Fruit fly (Drosophila melanogaster) whole organism, embryonic: ENCODE data around the gene CG14142.
A peak's percentile ranks its signal among the peaks of the same experiment; 100 is the strongest.

ENCODE experiments used
- Ada2b ChIP-seq: fragments of 200-800 bp; sonication (Bioruptor generic); IDR thresholded peaks from 2 replicates; pipeline ENCODE4 v1.3.6; 2022; ENCODE audit warnings: missing biosample characterization, missing genetic modification characterization
- Awh ChIP-seq: fragments of 200-800 bp; sonication (Bioruptor generic); IDR thresholded peaks from 2 replicates; pipeline ENCODE4, ENCODE4 v1.3.6; 2022; ENCODE audit warnings: missing biosample characterization, missing genetic modification characterization
- Blimp-1 ChIP-seq: fragments of 200-800 bp; sonication (Bioruptor generic); optimal IDR thresholded peaks from 3 replicates; lab custom pipeline; 2018; ENCODE audit warnings: missing biosample characterization, missing genetic modification characterization, mild to moderate bottlenecking, moderate library complexity, missing genetic modification reagents
- CG11247 ChIP-seq: fragments of 200-800 bp; sonication (Bioruptor generic); IDR thresholded peaks from 2 replicates; pipeline ENCODE4 v1.3.6; 2022; ENCODE audit warnings: missing biosample characterization, missing genetic modification characterization
- CG12155 ChIP-seq: fragments of 200-800 bp; sonication (Bioruptor generic); optimal IDR thresholded peaks from 3 replicates; lab custom pipeline; 2016; ENCODE audit warnings: missing biosample characterization, missing genetic modification characterization
- CG16813 ChIP-seq: fragments of 200-800 bp; sonication (Bioruptor generic); IDR thresholded peaks from 3 replicates; pipeline ENCODE4 v1.3.6; 2022; ENCODE audit warnings: missing biosample characterization, missing genetic modification characterization; ENCODE audit not compliant: partially characterized antibody
- CG18262 ChIP-seq: fragments of 200-800 bp; optimal IDR thresholded peaks from 3 replicates; lab custom pipeline; 2019; ENCODE audit warnings: missing biosample characterization, mild to moderate bottlenecking, missing genetic modification characterization, moderate library complexity
- CG2875 ChIP-seq: fragments of 200-800 bp; sonication (Bioruptor generic); optimal IDR thresholded peaks from 2 replicates; lab custom pipeline; 2017; ENCODE audit warnings: missing biosample characterization, mild to moderate bottlenecking, missing genetic modification characterization, missing genetic modification reagents
- CG2889 ChIP-seq: fragments of 200-800 bp; sonication (Bioruptor generic); IDR thresholded peaks from 3 replicates; pipeline ENCODE4 v1.3.6; 2022; ENCODE audit warnings: missing biosample characterization, missing genetic modification characterization
- CG32767 ChIP-seq: fragments of 200-800 bp; sonication (Bioruptor generic); IDR thresholded peaks from 2 replicates; pipeline ENCODE4 v1.3.6; 2022; ENCODE audit warnings: missing biosample characterization, missing genetic modification characterization
- CG33557 ChIP-seq: fragments of 200-800 bp; sonication (Bioruptor generic); optimal IDR thresholded peaks from 2 replicates; lab custom pipeline; 2019; ENCODE audit warnings: missing biosample characterization, mild to moderate bottlenecking, missing genetic modification characterization, moderate library complexity
- CG3838 ChIP-seq: fragments of 200-800 bp; sonication (Bioruptor generic); optimal IDR thresholded peaks from 3 replicates; lab custom pipeline; 2016; ENCODE audit warnings: missing biosample characterization, missing genetic modification characterization
- CG4328 ChIP-seq: fragments of 200-800 bp; sonication (Bioruptor generic); optimal IDR thresholded peaks from 3 replicates; lab custom pipeline; 2017; ENCODE audit warnings: missing biosample characterization, missing genetic modification reagents, missing genetic modification characterization
- CG4730 ChIP-seq: fragments of 200-800 bp; sonication (Bioruptor generic); IDR thresholded peaks from 2 replicates; pipeline ENCODE4 v1.3.6; 2022; ENCODE audit warnings: missing biosample characterization, missing genetic modification characterization
- CG5953 ChIP-seq: fragments of 200-800 bp; sonication (Bioruptor generic); IDR thresholded peaks from 2 replicates; pipeline ENCODE4 v1.3.6; 2022; ENCODE audit warnings: missing biosample characterization, missing genetic modification characterization
- CG6791 ChIP-seq: fragments of 200-800 bp; sonication (Bioruptor generic); IDR thresholded peaks from 3 replicates; pipeline ENCODE4 v1.3.6; 2022; ENCODE audit warnings: missing biosample characterization, missing genetic modification characterization; ENCODE audit not compliant: partially characterized antibody
- CG7786 ChIP-seq: fragments of 200-800 bp; sonication (Bioruptor generic); optimal IDR thresholded peaks from 2 replicates; lab custom pipeline; 2016; ENCODE audit warnings: missing biosample characterization, missing genetic modification characterization
- CG7987 ChIP-seq: fragments of 200-800 bp; sonication (Bioruptor generic); optimal IDR thresholded peaks from 2 replicates; lab custom pipeline; 2018; ENCODE audit warnings: missing biosample characterization, mild to moderate bottlenecking, missing genetic modification characterization, moderate library complexity
- CG8281 ChIP-seq: fragments of 200-800 bp; sonication (Bioruptor generic); optimal IDR thresholded peaks from 2 replicates; lab custom pipeline; 2018; ENCODE audit warnings: missing biosample characterization, mild to moderate bottlenecking, missing genetic modification characterization, moderate library complexity
- CG8478 ChIP-seq: fragments of >200 bp; optimal IDR thresholded peaks from 2 replicates; lab custom pipeline; 2018
- CG8924 ChIP-seq: fragments of 200-800 bp; optimal IDR thresholded peaks from 3 replicates; lab custom pipeline; 2019; ENCODE audit warnings: missing biosample characterization, mild to moderate bottlenecking, missing genetic modification characterization, moderate library complexity
- CG9797 ChIP-seq: fragments of 200-800 bp; sonication (Bioruptor generic); optimal IDR thresholded peaks from 3 replicates; lab custom pipeline; 2018; ENCODE audit warnings: missing biosample characterization, mild to moderate bottlenecking, missing genetic modification characterization
- CrebB ChIP-seq: fragments of 200-800 bp; sonication (Bioruptor generic); optimal IDR thresholded peaks from 3 replicates; lab custom pipeline; 2018; ENCODE audit warnings: missing biosample characterization, mild to moderate bottlenecking, missing genetic modification characterization
- Dek ChIP-seq: fragments of 200-800 bp; sonication (Bioruptor generic); optimal IDR thresholded peaks from 3 replicates; lab custom pipeline; 2019; ENCODE audit warnings: missing biosample characterization, mild to moderate bottlenecking, missing genetic modification characterization, moderate library complexity
- Doc3 ChIP-seq: fragments of 200-800 bp; sonication (Bioruptor generic); IDR thresholded peaks from 3 replicates; pipeline ENCODE4 v1.3.6; 2022; ENCODE audit warnings: missing biosample characterization, missing genetic modification characterization; ENCODE audit not compliant: partially characterized antibody
- Drgx ChIP-seq: fragments of 200-800 bp; sonication (Bioruptor generic); IDR thresholded peaks from 2 replicates; pipeline ENCODE4 v1.3.6; 2022; ENCODE audit warnings: missing biosample characterization, missing genetic modification characterization
- Elba2 ChIP-seq: fragments of 200-800 bp; sonication (Bioruptor generic); optimal IDR thresholded peaks from 3 replicates; lab custom pipeline; 2016; ENCODE audit warnings: missing biosample characterization, missing genetic modification characterization
- Fer1 ChIP-seq: fragments of 200-800 bp; sonication (Bioruptor generic); optimal IDR thresholded peaks from 2 replicates; lab custom pipeline; 2017; ENCODE audit warnings: missing biosample characterization, mild to moderate bottlenecking, missing genetic modification characterization
- Fer3 ChIP-seq: fragments of 200-800 bp; sonication (Bioruptor generic); optimal IDR thresholded peaks from 2 replicates; lab custom pipeline; 2018; ENCODE audit warnings: missing biosample characterization, mild to moderate bottlenecking, missing genetic modification characterization, moderate library complexity
- H2.0 ChIP-seq: fragments of 200-800 bp; sonication (Bioruptor generic); IDR thresholded peaks from 2 replicates; pipeline ENCODE4 v1.3.6; 2022; ENCODE audit warnings: missing biosample characterization, missing genetic modification characterization
- HLH3B ChIP-seq: fragments of 200-800 bp; sonication (Bioruptor generic); IDR thresholded peaks from 2 replicates; pipeline ENCODE4 v1.3.6; 2022; ENCODE audit warnings: missing biosample characterization, missing genetic modification characterization
- Hey ChIP-seq: fragments of 200-800 bp; sonication (Bioruptor generic); optimal IDR thresholded peaks from 3 replicates; lab custom pipeline; 2018; ENCODE audit warnings: missing biosample characterization, mild to moderate bottlenecking, missing genetic modification characterization
- Sox100B ChIP-seq: fragments of 200-800 bp; sonication (Bioruptor generic); optimal IDR thresholded peaks from 3 replicates; lab custom pipeline; 2018; ENCODE audit warnings: missing biosample characterization, mild to moderate bottlenecking, missing genetic modification characterization
- Vsx1 ChIP-seq: fragments of 200-800 bp; sonication (Bioruptor generic); optimal IDR thresholded peaks from 2 replicates; lab custom pipeline; 2017; ENCODE audit warnings: missing biosample characterization, mild to moderate bottlenecking, missing genetic modification characterization, missing genetic modification reagents
- ash1 ChIP-seq: fragments of 200-800 bp; sonication (Bioruptor generic); optimal IDR thresholded peaks from 2 replicates; lab custom pipeline; 2018; ENCODE audit warnings: missing biosample characterization, mild to moderate bottlenecking, missing genetic modification characterization
- cas ChIP-seq: fragments of 200-800 bp; sonication (Bioruptor generic); IDR thresholded peaks from 2 replicates; pipeline ENCODE4 v1.3.6; 2022; ENCODE audit warnings: missing biosample characterization, missing genetic modification characterization
- dan ChIP-seq: fragments of 200-800 bp; sonication (Bioruptor generic); IDR thresholded peaks from 2 replicates; pipeline ENCODE4 v1.3.6; 2022; ENCODE audit warnings: missing biosample characterization, missing genetic modification characterization
- en ChIP-seq: fragments of 200-800 bp; sonication (Bioruptor generic); optimal IDR thresholded peaks from 2 replicates; lab custom pipeline; 2016; ENCODE audit warnings: missing biosample characterization, missing genetic modification characterization
- esg ChIP-seq: fragments of 200-800 bp; sonication (Bioruptor generic); conservative IDR thresholded peaks from 2 replicates; pipeline ENCODE4 v1.3.6; 2022; ENCODE audit warnings: missing biosample characterization, missing genetic modification characterization
- ewg ChIP-seq: fragments of 200-800 bp; sonication (Bioruptor generic); optimal IDR thresholded peaks from 3 replicates; lab custom pipeline; 2017; ENCODE audit warnings: mild to moderate bottlenecking, missing biosample characterization, missing genetic modification reagents, missing genetic modification characterization
- fd102C ChIP-seq: fragments of 200-800 bp; sonication (Bioruptor generic); optimal IDR thresholded peaks from 2 replicates; lab custom pipeline; 2018; ENCODE audit warnings: missing biosample characterization, mild to moderate bottlenecking, missing genetic modification characterization, moderate library complexity
- gfzf ChIP-seq: fragments of 200-800 bp; sonication (Bioruptor generic); optimal IDR thresholded peaks from 2 replicates; lab custom pipeline; 2016; ENCODE audit warnings: missing biosample characterization, mild to moderate bottlenecking, missing genetic modification characterization, moderate library complexity
- gro ChIP-seq: fragments of 200-800 bp; sonication (Bioruptor generic); optimal IDR thresholded peaks from 2 replicates; lab custom pipeline; 2016; ENCODE audit warnings: missing biosample characterization, missing genetic modification characterization
- her ChIP-seq: fragments of 200-800 bp; sonication (Bioruptor generic); optimal IDR thresholded peaks from 2 replicates; lab custom pipeline; 2016; ENCODE audit warnings: missing biosample characterization, missing genetic modification characterization
- lab ChIP-seq: fragments of 200-800 bp; sonication (Bioruptor generic); optimal IDR thresholded peaks from 3 replicates; lab custom pipeline; 2017; ENCODE audit warnings: missing biosample characterization, missing genetic modification characterization, mild to moderate bottlenecking, moderate library complexity, missing genetic modification reagents
- seq ChIP-seq: fragments of 200-800 bp; sonication (Bioruptor generic); IDR thresholded peaks from 2 replicates; pipeline ENCODE4 v1.3.6; 2022; ENCODE audit warnings: missing biosample characterization, missing genetic modification characterization
- wdn ChIP-seq: fragments of 200-800 bp; sonication (Bioruptor generic); IDR thresholded peaks from 2 replicates; pipeline ENCODE4 v1.3.6; 2022; ENCODE audit warnings: missing biosample characterization, missing genetic modification characterization
- zen ChIP-seq: fragments of 200-800 bp; sonication (Bioruptor generic); optimal IDR thresholded peaks from 3 replicates; lab custom pipeline; 2018; ENCODE audit warnings: missing biosample characterization, mild to moderate bottlenecking, missing genetic modification characterization, moderate library complexity
- zfh2 ChIP-seq: fragments of 200-800 bp; sonication (Bioruptor generic); optimal IDR thresholded peaks from 2 replicates; lab custom pipeline; 2016; ENCODE audit warnings: missing biosample characterization, missing genetic modification characterization

The CG14142 gene

dm6 chr3L:11215244-11216121, 42.2 kb downstream of the CG14142 start (continued):
- peak; percentile 91 for TF ChIP-seq zfh2 (GFP tag; lab: Kevin White, UChicago)
- peak; percentile 88 for TF ChIP-seq CG8924 (tag; lab: Kevin White, UChicago)
- peak; percentile 90 for TF ChIP-seq CG7786 (GFP tag; lab: Kevin White, UChicago)
- peak; percentile 84 for TF ChIP-seq CrebB (tag; lab: Kevin White, UChicago)
- TF ChIP-seq gro: peak; percentile 94
- no peak for TF ChIP-seq Doc3 (GFP tag; lab: Robert Waterston, UW)
- TF ChIP-seq Sox100B: peak; percentile 63
- no peak for TF ChIP-seq CG16813 (GFP tag; lab: Robert Waterston, UW)
- TF ChIP-seq fd102C: no peak
- TF ChIP-seq CG6791 (GFP tag; lab: Robert Waterston, UW): no peak
- TF ChIP-seq Dek (tag; lab: Kevin White, UChicago): peak; percentile 82
- peak; percentile 75 for TF ChIP-seq CG7987 (GFP tag; lab: Kevin White, UChicago)
- peak; percentile 17 for TF ChIP-seq Hey
- TF ChIP-seq CG12155: peak; percentile 83
- peak; percentile 84 for TF ChIP-seq CG18262
- peak; percentile 89 for TF ChIP-seq CG4730
- TF ChIP-seq seq (GFP tag; lab: Robert Waterston, UW): peak; percentile 91
- peak; percentile 66 for TF ChIP-seq ewg (GFP tag; lab: Kevin White, UChicago)
- peak; percentile 90 for TF ChIP-seq Fer3 (tag; lab: Kevin White, UChicago)
- peak; percentile 93 for TF ChIP-seq Awh (GFP tag; lab: Robert Waterston, UW)
- peak; percentile 95 for TF ChIP-seq Ada2b (GFP tag; lab: Robert Waterston, UW)
- peak; percentile 68; the same call in 2 of the 3 replicates for TF ChIP-seq CG2889 (GFP tag; lab: Robert Waterston, UW)
- TF ChIP-seq CG5953 (GFP tag; lab: Robert Waterston, UW): peak; percentile 90
- TF ChIP-seq CG4328 (GFP tag; lab: Kevin White, UChicago): peak; percentile 42
- no peak; the same call in 1 of the 2 replicates for TF ChIP-seq dan (GFP tag; lab: Robert Waterston, UW)
- no peak for TF ChIP-seq CG8281 (tag; lab: Kevin White, UChicago)
- no peak for TF ChIP-seq CG8478 (lab: Kevin White, UChicago)
- TF ChIP-seq CG33557 (GFP tag; lab: Kevin White, UChicago): peak; percentile 30
- TF ChIP-seq CG11247 (GFP tag; lab: Robert Waterston, UW): peak; percentile 93
- TF ChIP-seq zen (tag; lab: Kevin White, UChicago): peak; percentile 62
- TF ChIP-seq en (GFP tag; lab: Kevin White, UChicago): peak; percentile 82
- peak; percentile 93 for TF ChIP-seq HLH3B (GFP tag; lab: Robert Waterston, UW)
- TF ChIP-seq ash1: peak; percentile 75
- peak; percentile 94 for TF ChIP-seq wdn (GFP tag; lab: Robert Waterston, UW)
- peak; percentile 91 for TF ChIP-seq cas (GFP tag; lab: Robert Waterston, UW)
- peak; percentile 83 for TF ChIP-seq CG32767 (GFP tag; lab: Robert Waterston, UW)
- TF ChIP-seq her: peak; percentile 88
- peak; percentile 98 for TF ChIP-seq Blimp-1 (GFP tag; lab: Kevin White, UChicago)
- peak; percentile 98 for TF ChIP-seq Drgx (GFP tag; lab: Robert Waterston, UW)
- peak; percentile 92 for TF ChIP-seq Fer1 (GFP tag; lab: Kevin White, UChicago)
- TF ChIP-seq lab (GFP tag; lab: Kevin White, UChicago): peak; percentile 97
- TF ChIP-seq CG3838 (GFP tag; lab: Kevin White, UChicago): peak; percentile 47
- peak; percentile 18 for TF ChIP-seq CG9797 (GFP tag; lab: Kevin White, UChicago)
- peak; percentile 92 for TF ChIP-seq H2.0 (GFP tag; lab: Robert Waterston, UW)
- no peak for TF ChIP-seq gfzf (GFP tag; lab: Kevin White, UChicago)
- TF ChIP-seq esg (GFP tag; lab: Robert Waterston, UW): peak; percentile 78
- TF ChIP-seq Elba2 (GFP tag; lab: Kevin White, UChicago): peak; percentile 84
- TF ChIP-seq Vsx1 (GFP tag; lab: Kevin White, UChicago): peak; percentile 64
- peak; percentile 81 for TF ChIP-seq CG2875
